Worm (Caenorhabditis elegans): ENCODE measurements around the gene vps-33.1.

The vps-33.1 gene

DNA sequence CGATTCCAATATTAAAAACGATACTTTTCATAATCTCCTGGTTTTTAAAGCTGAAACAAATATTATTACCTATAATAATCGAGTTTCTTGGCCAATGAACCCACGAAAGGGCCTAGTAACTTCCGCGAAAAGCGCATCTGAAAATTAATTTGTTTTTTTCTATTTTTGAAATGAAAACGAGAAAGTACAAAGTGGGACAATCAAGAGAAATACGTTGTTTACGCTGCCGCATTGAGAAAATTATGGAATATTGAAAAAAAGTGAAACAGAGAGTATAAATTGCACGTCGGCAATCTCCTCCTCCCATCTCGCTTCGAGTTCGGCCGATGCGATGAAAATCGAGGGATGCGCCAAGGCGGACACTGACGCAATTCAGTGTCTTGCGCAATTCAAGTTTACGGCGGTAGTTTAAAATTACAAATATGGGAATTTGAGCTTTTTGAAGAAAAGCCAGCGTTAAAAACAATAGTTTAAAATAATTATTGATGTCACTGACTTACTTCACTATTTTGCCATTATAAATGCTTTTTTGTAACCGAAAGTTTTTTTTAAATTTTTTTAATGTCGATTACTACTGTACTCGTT is 40.6 kb downstream of the vps-33.1 start, which contains the start of gene pdhk-2:
pdhk-2 (minus strand) TSS at position 137 of the 585 bp plus-strand sequence.
- TF ChIP-seq fos-1 (tag; optimal IDR thresholded peaks at IDR 0.05) (no peak), zfp-2 (tag; optimal IDR thresholded peaks at IDR 0.05) (no peak), spr-1 (tag; optimal IDR thresholded peaks at IDR 0.05) (peak; percentile 86), lin-29 (GFP tag; IDR thresholded peaks at IDR 0.05) (peak; percentile 79), nhr-76 (tag; optimal IDR thresholded peaks at IDR 0.05) (no peak), dmd-8 (GFP tag; IDR thresholded peaks at IDR 0.05) (peak; percentile 61; the same call in 1 of the 2 replicates), unc-39 (tag; optimal IDR thresholded peaks at IDR 0.05) (no peak), F37D6.2 (tag; optimal IDR thresholded peaks at IDR 0.05) (peak; percentile 88), mep-1 (tag; optimal IDR thresholded peaks at IDR 0.05) (peak; percentile 96), Y75B8A.6 (GFP tag; IDR thresholded peaks at IDR 0.05) (no peak), egl-43 (GFP tag; IDR thresholded peaks at IDR 0.05) (no peak), nhr-48 (tag; optimal IDR thresholded peaks at IDR 0.05) (peak; percentile 90), daf-19 (GFP tag; conservative IDR thresholded peaks at IDR 0.05) (peak; percentile 73), ceh-44 (GFP tag; IDR thresholded peaks at IDR 0.05) (0 out of 2 replicates have a peak, but pooled peaks have one; percentile 43), F26F4.8 (GFP tag; conservative IDR thresholded peaks at IDR 0.05) (no peak), nhr-6 (tag; optimal IDR thresholded peaks at IDR 0.05) (peak; percentile 90), Y105C5A.15 (GFP tag; IDR thresholded peaks at IDR 0.05) (no peak), F44E2.7 (GFP tag; IDR thresholded peaks at IDR 0.05) (no peak), lim-7 (GFP tag; IDR thresholded peaks at IDR 0.05) (no peak), daf-12 (tag; optimal IDR thresholded peaks at IDR 0.05) (no peak), ces-1 (GFP tag; optimal IDR thresholded peaks at IDR 0.05) (no peak), ztf-7 (tag; optimal IDR thresholded peaks at IDR 0.05) (peak; percentile 78), T20F7.1 (GFP tag; optimal IDR thresholded peaks at IDR 0.05) (peak; percentile 89), dve-1 (tag; optimal IDR thresholded peaks at IDR 0.05; ENCODE audit: insufficient read depth) (peak; percentile 97), nhr-10 (tag; optimal IDR thresholded peaks at IDR 0.05) (no peak), ceh-62 (tag; optimal IDR thresholded peaks at IDR 0.05) (no peak), aly-2 (tag; optimal IDR thresholded peaks at IDR 0.05) (no peak), madf-5 (GFP tag; IDR thresholded peaks at IDR 0.05) (no peak), snpc-1.2 (GFP tag; IDR thresholded peaks at IDR 0.05) (no peak; the same call in 1 of the 2 replicates), sdz-12 (GFP tag; optimal IDR thresholded peaks at IDR 0.05) (no peak), R02D3.7 (tag; optimal IDR thresholded peaks at IDR 0.05) (no peak), dpl-1 (GFP tag; optimal IDR thresholded peaks at IDR 0.05) (peak; percentile 99), lin-39 (tag; optimal IDR thresholded peaks at IDR 0.05) (no peak), dmd-6 (GFP tag; IDR thresholded peaks at IDR 0.05) (peak; percentile 94), ceh-28 (tag; optimal IDR thresholded peaks at IDR 0.05) (no peak), Y5F2A.4 (GFP tag; optimal IDR thresholded peaks at IDR 0.05) (no peak), pha-4 (GFP tag; IDR thresholded peaks at IDR 0.05) (peak; percentile 80), pha-4 (tag; optimal IDR thresholded peaks at IDR 0.05) (peak; percentile 23), tra-1 (GFP tag; IDR thresholded peaks at IDR 0.05) (peak; percentile 59; the same call in 1 of the 2 replicates), saeg-2 (GFP tag; IDR thresholded peaks at IDR 0.05) (peak; percentile 77; the same call in 1 of the 2 replicates), D1046.2 (GFP tag; IDR thresholded peaks at IDR 0.05) (no peak), duxl-1 (tag; optimal IDR thresholded peaks at IDR 0.05; ENCODE audit: poor library complexity) (peak; percentile 86), lir-3 (tag; optimal IDR thresholded peaks at IDR 0.05) (peak; percentile 43), zip-11 (GFP tag; IDR thresholded peaks at IDR 0.05) (no peak), lin-1 (GFP tag; IDR thresholded peaks at IDR 0.05) (peak; percentile 55; the same call in 1 of the 2 replicates), php-3 (GFP tag; IDR thresholded peaks at IDR 0.05) (0 out of 2 replicates have a peak, but pooled peaks have one; percentile 57), zfp-3 (GFP tag; conservative IDR thresholded peaks at IDR 0.05) (peak; percentile 92), aha-1 (tag) (peak; percentile 92), Y48G9A.11 (GFP tag; IDR thresholded peaks at IDR 0.05) (peak; percentile 67; the same call in 1 of the 2 replicates), daf-16 (GFP tag; optimal IDR thresholded peaks at IDR 0.05) (peak in 1 of 2 experiments; percentile 74), daf-16 (tag; optimal IDR thresholded peaks at IDR 0.05) (peak; percentile 68), pqm-1 (tag; optimal IDR thresholded peaks at IDR 0.05) (no peak)
